Fruit fly (Drosophila melanogaster) S2 (cell line): ENCODE data around the gene CG14907.

Source experiments
- CG8478 ChIP-seq: fragments of >200 bp; optimal IDR thresholded peaks from 2 replicates; lab custom pipeline; 2018
- CTCF ChIP-seq, 2 experiments: fragments of >200 bp; optimal IDR thresholded peaks; 2 replicates each; lab custom pipeline; 2018

Gene CG14907

dm6 chr3R:16611240-16611639, 40.9 kb downstream of the CG14907 start:
- TF ChIP-seq CTCF (optimal IDR thresholded peaks at IDR 0.05; lab: Kevin White, UChicago) (no peak), CG8478 (lab: Kevin White, UChicago) (no peak)

dm6 chr3R:16608920-16609319, 43.2 kb downstream of the CG14907 start, which contains the start of gene NPF:
NPF (plus strand) TSS chr3R:16609220.
- TF ChIP-seq CTCF (optimal IDR thresholded peaks at IDR 0.05; lab: Kevin White, UChicago) (no peak), CG8478 (lab: Kevin White, UChicago) (no peak)

- no peak for TF ChIP-seq CG8478 (lab: Kevin White, UChicago)
- TF ChIP-seq CTCF (optimal IDR thresholded peaks at IDR 0.05; lab: Kevin White, UChicago): no peak
These were observed 46.2 kb downstream of the CG14907 start for dm6 chr3R:16605929-16606328.

- TF ChIP-seq CG8478 (lab: Kevin White, UChicago): no peak
- TF ChIP-seq CTCF (optimal IDR thresholded peaks at IDR 0.05; lab: Kevin White, UChicago): no peak
These were observed 47.4 kb downstream of the CG14907 start, which contains the start of gene CG10345 for dm6 chr3R:16604715-16605114. CG10345 (minus strand) TSS chr3R:16604861.
